Fruit fly (Drosophila melanogaster) whole organism, embryonic: ENCODE results near the gene Ice2.

Experiments
- Aef1 ChIP-seq: fragments of 200-800 bp; sonication (Bioruptor generic); IDR thresholded peaks from 3 replicates; pipeline ENCODE4 v1.3.6; 2022; ENCODE audit warnings: missing biosample characterization, missing genetic modification characterization
- B-H2 ChIP-seq: fragments of 200-800 bp; sonication (Bioruptor generic); optimal IDR thresholded peaks from 2 replicates; lab custom pipeline; 2018; ENCODE audit warnings: missing biosample characterization, mild to moderate bottlenecking, missing genetic modification characterization
- Bgb ChIP-seq: fragments of 200-800 bp; sonication (Bioruptor generic); IDR thresholded peaks from 2 replicates; pipeline ENCODE4 v1.3.6; 2022; ENCODE audit warnings: missing biosample characterization, missing genetic modification characterization; ENCODE audit not compliant: partially characterized antibody
- Blimp-1 ChIP-seq: fragments of 200-800 bp; sonication (Bioruptor generic); optimal IDR thresholded peaks from 3 replicates; lab custom pipeline; 2018; ENCODE audit warnings: missing biosample characterization, missing genetic modification characterization, mild to moderate bottlenecking, moderate library complexity, missing genetic modification reagents
- CG1024 ChIP-seq: fragments of 200-800 bp; sonication (Bioruptor generic); IDR thresholded peaks from 2 replicates; pipeline ENCODE4 v1.3.6; 2022; ENCODE audit warnings: missing biosample characterization, missing genetic modification characterization
- CG10543 ChIP-seq: fragments of 200-800 bp; sonication (Bioruptor generic); optimal IDR thresholded peaks from 3 replicates; lab custom pipeline; 2017; ENCODE audit warnings: missing biosample characterization, mild to moderate bottlenecking, missing genetic modification characterization, moderate library complexity
- CG12071 ChIP-seq: fragments of 200-800 bp; sonication (Bioruptor generic); optimal IDR thresholded peaks from 3 replicates; lab custom pipeline; 2018; ENCODE audit warnings: missing biosample characterization, mild to moderate bottlenecking, missing genetic modification characterization
- CG12104 ChIP-seq: fragments of 200-800 bp; sonication (Bioruptor generic); optimal IDR thresholded peaks from 3 replicates; lab custom pipeline; 2016; ENCODE audit warnings: missing biosample characterization, missing genetic modification characterization
- CG14667 ChIP-seq: fragments of 200-800 bp; sonication (Bioruptor generic); IDR thresholded peaks from 2 replicates; pipeline ENCODE4 v1.3.6; 2022; ENCODE audit warnings: missing biosample characterization, missing genetic modification characterization
- CG14965 ChIP-seq: fragments of 200-800 bp; sonication (Bioruptor generic); optimal IDR thresholded peaks from 2 replicates; lab custom pipeline; 2016; ENCODE audit warnings: missing biosample characterization, missing genetic modification characterization, borderline replicate concordance
- CG15479 ChIP-seq: fragments of 200-800 bp; sonication (Bioruptor generic); optimal IDR thresholded peaks from 3 replicates; lab custom pipeline; 2019; ENCODE audit warnings: missing biosample characterization, mild to moderate bottlenecking, missing genetic modification characterization, moderate library complexity
- CG1602 ChIP-seq: fragments of 200-800 bp; sonication (Bioruptor generic); optimal IDR thresholded peaks from 3 replicates; lab custom pipeline; 2016; ENCODE audit warnings: missing biosample characterization, missing genetic modification characterization
- CG16779 ChIP-seq: fragments of 200-800 bp; sonication (Bioruptor generic); IDR thresholded peaks from 2 replicates; pipeline ENCODE4 v1.3.6; 2022; ENCODE audit warnings: missing biosample characterization, missing genetic modification characterization
- CG17385 ChIP-seq: fragments of 200-800 bp; sonication (Bioruptor generic); optimal IDR thresholded peaks from 3 replicates; lab custom pipeline; 2018; ENCODE audit warnings: missing biosample characterization, mild to moderate bottlenecking, missing genetic modification characterization
- CG3163 ChIP-seq: fragments of 200-800 bp; sonication (Bioruptor generic); optimal IDR thresholded peaks from 3 replicates; lab custom pipeline; 2016; ENCODE audit warnings: missing biosample characterization, missing genetic modification characterization
- CG6854 ChIP-seq: fragments of 200-800 bp; sonication (Bioruptor generic); optimal IDR thresholded peaks from 3 replicates; lab custom pipeline; 2017; ENCODE audit warnings: missing biosample characterization, mild to moderate bottlenecking, missing genetic modification characterization
- CG9876 ChIP-seq: fragments of 200-800 bp; sonication (Bioruptor generic); optimal IDR thresholded peaks from 2 replicates; lab custom pipeline; 2016; ENCODE audit warnings: missing biosample characterization, missing genetic modification characterization
- CTCF ChIP-seq: fragments of 200-800 bp; sonication (Bioruptor generic); optimal IDR thresholded peaks from 2 replicates; lab custom pipeline; 2017; ENCODE audit warnings: missing biosample characterization, mild to moderate bottlenecking, missing genetic modification characterization, moderate library complexity
- CkIIα-i1 ChIP-seq: fragments of 200-800 bp; sonication (Bioruptor generic); IDR thresholded peaks from 2 replicates; pipeline ENCODE4 v1.3.6; 2022; ENCODE audit warnings: missing biosample characterization, missing genetic modification characterization
- D19B ChIP-seq: fragments of 200-800 bp; sonication (Bioruptor generic); optimal IDR thresholded peaks from 2 replicates; lab custom pipeline; 2017; ENCODE audit warnings: missing biosample characterization, mild to moderate bottlenecking, missing genetic modification characterization
- Dad ChIP-seq: fragments of 200-800 bp; sonication (Bioruptor generic); optimal IDR thresholded peaks from 3 replicates; lab custom pipeline; 2016; ENCODE audit warnings: missing biosample characterization, missing genetic modification characterization
- HLH3B ChIP-seq: fragments of 200-800 bp; sonication (Bioruptor generic); IDR thresholded peaks from 2 replicates; pipeline ENCODE4 v1.3.6; 2022; ENCODE audit warnings: missing biosample characterization, missing genetic modification characterization
- HLH4C ChIP-seq: fragments of 200-800 bp; sonication (Bioruptor generic); IDR thresholded peaks from 3 replicates; pipeline ENCODE4 v1.3.6; 2022; ENCODE audit warnings: missing biosample characterization, missing genetic modification characterization; ENCODE audit not compliant: partially characterized antibody
- HLHmδ ChIP-seq: fragments of 200-800 bp; sonication (Bioruptor generic); optimal IDR thresholded peaks from 2 replicates; lab custom pipeline; 2018; ENCODE audit warnings: missing biosample characterization, mild to moderate bottlenecking, missing genetic modification characterization, moderate library complexity
- Hand ChIP-seq: fragments of 200-800 bp; sonication (Bioruptor generic); optimal IDR thresholded peaks from 2 replicates; lab custom pipeline; 2017; ENCODE audit warnings: mild to moderate bottlenecking, missing biosample characterization, missing genetic modification reagents, missing genetic modification characterization
- Hmx ChIP-seq: fragments of 200-800 bp; sonication (Bioruptor generic); optimal IDR thresholded peaks from 2 replicates; lab custom pipeline; 2016; ENCODE audit warnings: missing biosample characterization, missing genetic modification characterization
- Lhr ChIP-seq: fragments of 200-800 bp; sonication (Bioruptor generic); optimal IDR thresholded peaks from 3 replicates; lab custom pipeline; 2017; ENCODE audit warnings: mild to moderate bottlenecking, missing biosample characterization, missing genetic modification reagents, missing genetic modification characterization
- Meics ChIP-seq: fragments of 200-800 bp; sonication (Bioruptor generic); optimal IDR thresholded peaks from 2 replicates; lab custom pipeline; 2017; ENCODE audit warnings: missing biosample characterization, mild to moderate bottlenecking, missing genetic modification characterization
- Oaz ChIP-seq: fragments of 200-800 bp; sonication (Bioruptor generic); IDR thresholded peaks from 2 replicates; pipeline ENCODE4 v1.3.6; 2022; ENCODE audit warnings: missing biosample characterization, missing genetic modification characterization
- Optix ChIP-seq: fragments of 200-800 bp; sonication (Bioruptor generic); IDR thresholded peaks from 3 replicates; pipeline ENCODE4 v1.3.6; 2022; ENCODE audit warnings: missing biosample characterization, missing genetic modification characterization
- Rfx ChIP-seq: fragments of 200-800 bp; sonication (Bioruptor generic); IDR thresholded peaks from 2 replicates; pipeline ENCODE4 v1.3.6; 2022; ENCODE audit warnings: missing biosample characterization, missing genetic modification characterization
- Sry-δ ChIP-seq: fragments of 200-800 bp; sonication (Bioruptor generic); optimal IDR thresholded peaks from 2 replicates; lab custom pipeline; 2016; ENCODE audit warnings: missing biosample characterization, missing genetic modification characterization
- ac ChIP-seq: fragments of 200-800 bp; sonication (Bioruptor generic); optimal IDR thresholded peaks from 3 replicates; lab custom pipeline; 2017; ENCODE audit warnings: missing biosample characterization, mild to moderate bottlenecking, missing genetic modification characterization
- amos ChIP-seq: fragments of 200-800 bp; sonication (Bioruptor generic); IDR thresholded peaks from 2 replicates; pipeline ENCODE4 v1.3.6; 2022; ENCODE audit warnings: missing biosample characterization, missing genetic modification characterization; ENCODE audit not compliant: partially characterized antibody
- cato ChIP-seq: fragments of 200-800 bp; sonication (Bioruptor generic); optimal IDR thresholded peaks from 2 replicates; lab custom pipeline; 2016; ENCODE audit warnings: missing biosample characterization, missing genetic modification characterization, borderline replicate concordance
- chn ChIP-seq: fragments of 200-800 bp; sonication (Bioruptor generic); optimal IDR thresholded peaks from 2 replicates; lab custom pipeline; 2016; ENCODE audit warnings: missing biosample characterization, missing genetic modification characterization
- ems ChIP-seq: fragments of 200-800 bp; sonication (Bioruptor generic); optimal IDR thresholded peaks from 3 replicates; lab custom pipeline; 2016; ENCODE audit warnings: missing biosample characterization, missing genetic modification characterization
- her ChIP-seq: fragments of 200-800 bp; sonication (Bioruptor generic); optimal IDR thresholded peaks from 2 replicates; lab custom pipeline; 2016; ENCODE audit warnings: missing biosample characterization, missing genetic modification characterization
- ind ChIP-seq: fragments of 200-800 bp; sonication (Bioruptor generic); optimal IDR thresholded peaks from 3 replicates; lab custom pipeline; 2016; ENCODE audit warnings: missing biosample characterization, missing genetic modification characterization
- kah ChIP-seq: fragments of 200-800 bp; sonication (Bioruptor generic); optimal IDR thresholded peaks from 2 replicates; lab custom pipeline; 2018; ENCODE audit warnings: missing biosample characterization, mild to moderate bottlenecking, missing genetic modification characterization
- luna ChIP-seq: fragments of 200-800 bp; sonication (Bioruptor generic); optimal IDR thresholded peaks from 2 replicates; lab custom pipeline; 2016; ENCODE audit warnings: missing biosample characterization, missing genetic modification characterization
- p53 ChIP-seq: fragments of 200-800 bp; sonication (Bioruptor generic); optimal IDR thresholded peaks from 2 replicates; lab custom pipeline; 2016; ENCODE audit warnings: missing biosample characterization, missing genetic modification characterization
- pnt ChIP-seq: fragments of 200-800 bp; sonication (Bioruptor generic); optimal IDR thresholded peaks from 3 replicates; lab custom pipeline; 2016; ENCODE audit warnings: missing biosample characterization, missing genetic modification characterization
- sc ChIP-seq, 3 experiments: fragments of >200 bp in 2 of 3; fragments of 200-800 bp in 1 of 3; sonication (Bioruptor generic) in 1 of 3; optimal IDR thresholded peaks; 2 replicates in 2 of 3; 3 replicates in 1 of 3; lab custom pipeline; 2017; ENCODE audit warnings: mild to moderate bottlenecking in 1 of 3, missing biosample characterization in 1 of 3, missing genetic modification characterization in 1 of 3, missing genetic modification reagents in 1 of 3
- schlank ChIP-seq: fragments of 200-800 bp; sonication (Bioruptor generic); optimal IDR thresholded peaks from 2 replicates; lab custom pipeline; 2018; ENCODE audit warnings: missing biosample characterization, mild to moderate bottlenecking, missing genetic modification characterization
- shn ChIP-seq: fragments of 200-800 bp; sonication (Bioruptor generic); optimal IDR thresholded peaks from 3 replicates; lab custom pipeline; 2016; ENCODE audit warnings: missing biosample characterization, missing genetic modification characterization
- sisA ChIP-seq: fragments of 200-800 bp; sonication (Bioruptor generic); IDR thresholded peaks from 2 replicates; pipeline ENCODE4 v1.3.6; 2022; ENCODE audit warnings: missing biosample characterization, missing genetic modification characterization
- so ChIP-seq: fragments of 200-800 bp; sonication (Bioruptor generic); IDR thresholded peaks from 3 replicates; pipeline ENCODE4 v1.3.6; 2022; ENCODE audit warnings: missing biosample characterization, missing genetic modification characterization
- wek ChIP-seq: fragments of 200-800 bp; sonication (Bioruptor generic); optimal IDR thresholded peaks from 3 replicates; lab custom pipeline; 2018; ENCODE audit warnings: missing biosample characterization, mild to moderate bottlenecking, missing genetic modification characterization, moderate library complexity
- z ChIP-seq: fragments of 200-800 bp; sonication (Bioruptor generic); IDR thresholded peaks from 3 replicates; pipeline ENCODE4 v1.3.6; 2022; ENCODE audit warnings: missing biosample characterization, missing genetic modification characterization

Gene Ice2

DNA sequence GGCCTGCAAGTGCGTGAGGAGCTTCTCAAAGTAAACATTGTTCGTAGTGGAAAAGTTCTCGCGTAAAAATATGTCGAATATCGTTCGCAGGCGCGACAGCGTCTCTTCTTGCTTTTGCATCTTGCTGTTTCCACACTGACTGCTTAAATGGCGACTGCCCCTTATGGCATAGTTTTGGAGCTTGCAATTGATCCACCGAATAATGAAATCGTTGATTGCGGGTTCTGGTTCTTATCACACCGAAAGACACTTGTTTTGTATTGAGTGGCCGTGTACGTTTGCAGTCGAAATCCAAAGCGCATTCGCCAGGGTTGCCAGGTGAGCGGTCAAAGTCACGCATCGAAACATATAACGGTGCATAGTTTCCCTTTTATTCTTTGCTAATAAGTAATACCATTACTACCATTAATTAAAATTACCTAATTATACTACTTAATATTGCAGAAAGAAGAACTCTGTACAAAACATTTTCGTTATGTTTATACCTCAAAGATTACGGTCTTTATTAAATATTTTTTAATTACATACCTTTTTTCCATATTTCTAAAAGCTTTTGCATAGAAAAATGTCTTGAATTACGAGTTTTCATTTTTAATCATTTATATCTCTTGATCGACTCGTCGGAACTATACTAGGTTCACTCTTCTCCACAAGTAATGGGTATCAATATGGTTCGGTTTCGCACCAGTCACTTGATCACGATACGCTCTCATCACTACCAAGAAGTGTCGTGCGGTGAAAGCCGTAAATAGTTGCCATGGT, 28.4 kb upstream of the Ice2 start, which contains the start of the genes CG7044 and Tbc1d22 (continued):
- TF ChIP-seq CG9876 (GFP tag; lab: Kevin White, UChicago) (no peak), Lhr (GFP tag; lab: Kevin White, UChicago) (peak; percentile 61), kah (GFP tag; lab: Kevin White, UChicago) (peak; percentile 88), CG12071 (GFP tag; lab: Kevin White, UChicago) (no peak), HLHmδ (no peak), CG1602 (GFP tag; lab: Kevin White, UChicago) (peak; percentile 58), CG10543 (GFP tag; lab: Kevin White, UChicago) (no peak), p53 (no peak), CG12104 (GFP tag; lab: Kevin White, UChicago) (peak; percentile 40), ems (no peak), Bgb (peak; percentile 27; the same call in 1 of the 2 replicates), z (GFP tag; lab: Robert Waterston, UW) (no peak), her (GFP tag; lab: Kevin White, UChicago) (no peak), D19B (GFP tag; lab: Kevin White, UChicago) (peak; percentile 98), CG14965 (GFP tag; lab: Kevin White, UChicago) (no peak), CG16779 (no peak), sc (optimal IDR thresholded peaks at IDR 0.05; lab: Kevin White, UChicago) (no peak), sc (GFP tag; optimal IDR thresholded peaks at IDR 0.05; lab: Kevin White, UChicago) (no peak), luna (GFP tag; lab: Kevin White, UChicago) (no peak), Optix (no peak), so (GFP tag; lab: Robert Waterston, UW) (no peak), CkIIα-i1 (GFP tag; lab: Robert Waterston, UW) (no peak), Dad (no peak), B-H2 (GFP tag; lab: Kevin White, UChicago) (no peak), Oaz (GFP tag; lab: Robert Waterston, UW) (no peak), CG17385 (no peak), HLH3B (no peak; the same call in 1 of the 2 replicates), schlank (no peak), chn (peak; percentile 55), CG14667 (GFP tag; lab: Robert Waterston, UW) (no peak; the same call in 1 of the 2 replicates), cato (peak; percentile 16), HLH4C (no peak), CG1024 (GFP tag; lab: Robert Waterston, UW) (no peak), wek (GFP tag; lab: Kevin White, UChicago) (no peak), sisA (GFP tag; lab: Robert Waterston, UW) (peak; percentile 54; the same call in 1 of the 2 replicates), Sry-δ (GFP tag; lab: Kevin White, UChicago) (peak; percentile 59), CTCF (no peak), amos (GFP tag; lab: Robert Waterston, UW) (peak; percentile 54), Rfx (GFP tag; lab: Robert Waterston, UW) (peak; percentile 44; the same call in 1 of the 2 replicates), Hand (GFP tag; lab: Kevin White, UChicago) (no peak), CG3163 (no peak), CG15479 (GFP tag; lab: Kevin White, UChicago) (no peak), pnt (GFP tag; lab: Kevin White, UChicago) (peak; percentile 43), ac (no peak), Blimp-1 (GFP tag; lab: Kevin White, UChicago) (peak; percentile 18), CG6854 (no peak), shn (GFP tag; lab: Kevin White, UChicago) (peak; percentile 55), ind (GFP tag; lab: Kevin White, UChicago) (peak; percentile 48), Hmx (GFP tag; lab: Kevin White, UChicago) (no peak), Aef1 (GFP tag; lab: Robert Waterston, UW) (0 out of 3 replicates have a peak, but pooled peaks have one; percentile 23), Meics (peak; percentile 45)
